Fruit fly (Drosophila melanogaster): Measurements from ENCODE around the gene Dci.
A peak's percentile ranks its signal among the peaks of the same experiment; 100 is the strongest.

Gene Dci

dm6 chr3L:820332-820731 is 30.8 kb upstream of the Dci start:
- TF ChIP-seq CG7101 (tag; optimal IDR thresholded peaks at IDR 0.05), result peak; percentile 15
- TF ChIP-seq cnc (optimal IDR thresholded peaks at IDR 0.05), result no peak
- no peak for TF ChIP-seq ovo (GFP tag; optimal IDR thresholded peaks at IDR 0.05)
- TF ChIP-seq CG33017 (tag; optimal IDR thresholded peaks at IDR 0.05), result peak; percentile 11
- no peak for TF ChIP-seq toe (GFP tag; optimal IDR thresholded peaks at IDR 0.05)
- peak; percentile 12 for TF ChIP-seq CG5204 (GFP tag; optimal IDR thresholded peaks at IDR 0.05)
- no peak for TF ChIP-seq Crg-1 (GFP tag; optimal IDR thresholded peaks at IDR 0.05)
- no peak for TF ChIP-seq Mnt (GFP tag; optimal IDR thresholded peaks at IDR 0.05)
- no peak for TF ChIP-seq CG1620 (GFP tag; optimal IDR thresholded peaks at IDR 0.05)
- no peak for TF ChIP-seq kay (GFP tag; ENCODE audit: borderline replicate concordance)
- TF ChIP-seq CG12768 (GFP tag; optimal IDR thresholded peaks at IDR 0.05), result no peak
- peak; percentile 26 for TF ChIP-seq CG7045 (GFP tag; optimal IDR thresholded peaks at IDR 0.05)
- no peak for TF ChIP-seq CG11617 (GFP tag; optimal IDR thresholded peaks at IDR 0.05)
- no peak for TF ChIP-seq pad (GFP tag; optimal IDR thresholded peaks at IDR 0.05)
- TF ChIP-seq tj (GFP tag; optimal IDR thresholded peaks at IDR 0.05), result no peak
- TF ChIP-seq Clk (GFP tag; optimal IDR thresholded peaks at IDR 0.05), result no peak
- no peak for TF ChIP-seq cic (GFP tag; optimal IDR thresholded peaks at IDR 0.05)
- peak; percentile 41 for TF ChIP-seq bab1 (GFP tag; optimal IDR thresholded peaks at IDR 0.05)
- no peak for TF ChIP-seq Hr96 (GFP tag; optimal IDR thresholded peaks at IDR 0.05)
- TF ChIP-seq CG14711 (tag; optimal IDR thresholded peaks at IDR 0.05), result peak; percentile 45

dm6 chr3L:820975-821598 is 30.1 kb upstream of the Dci start:
- no peak for TF ChIP-seq CG14711 (tag; optimal IDR thresholded peaks at IDR 0.05)
- TF ChIP-seq CG7101 (tag; optimal IDR thresholded peaks at IDR 0.05), result no peak
- TF ChIP-seq bab1 (GFP tag; optimal IDR thresholded peaks at IDR 0.05), result no peak
- no peak for TF ChIP-seq CG7045 (GFP tag; optimal IDR thresholded peaks at IDR 0.05)
- no peak for TF ChIP-seq pad (GFP tag; optimal IDR thresholded peaks at IDR 0.05)
- TF ChIP-seq CG11617 (GFP tag; optimal IDR thresholded peaks at IDR 0.05), result no peak
- TF ChIP-seq CG1620 (GFP tag; optimal IDR thresholded peaks at IDR 0.05), result no peak
- TF ChIP-seq toe (GFP tag; optimal IDR thresholded peaks at IDR 0.05), result no peak
- TF ChIP-seq ovo (GFP tag; optimal IDR thresholded peaks at IDR 0.05), result no peak
- TF ChIP-seq Crg-1 (GFP tag; optimal IDR thresholded peaks at IDR 0.05), result no peak
- no peak for TF ChIP-seq Clk (GFP tag; optimal IDR thresholded peaks at IDR 0.05)
- TF ChIP-seq kay (GFP tag; ENCODE audit: borderline replicate concordance), result no peak
- no peak for TF ChIP-seq CG5204 (GFP tag; optimal IDR thresholded peaks at IDR 0.05)
- no peak for TF ChIP-seq CG33017 (tag; optimal IDR thresholded peaks at IDR 0.05)

dm6 chr3L:821951-822350 is 29.2 kb upstream of the Dci start:
- TF ChIP-seq kay (GFP tag; ENCODE audit: borderline replicate concordance) (no peak), bab1 (GFP tag; optimal IDR thresholded peaks at IDR 0.05) (peak; percentile 3), CG33017 (tag; optimal IDR thresholded peaks at IDR 0.05) (no peak)

dm6 chr3L:822619-823018 is 28.5 kb upstream of the Dci start:
- TF ChIP-seq CG12768 (GFP tag; optimal IDR thresholded peaks at IDR 0.05) (no peak), CG7045 (GFP tag; optimal IDR thresholded peaks at IDR 0.05) (no peak), CG5204 (GFP tag; optimal IDR thresholded peaks at IDR 0.05) (no peak), CG7101 (tag; optimal IDR thresholded peaks at IDR 0.05) (no peak), cic (GFP tag; optimal IDR thresholded peaks at IDR 0.05) (no peak)

dm6 chr3L:823597-823996 is 27.5 kb upstream of the Dci start:
- no peak for TF ChIP-seq CG14711 (tag; optimal IDR thresholded peaks at IDR 0.05)
- peak; percentile 79 for TF ChIP-seq tj (GFP tag; optimal IDR thresholded peaks at IDR 0.05)

- TF ChIP-seq CG7101 (tag; optimal IDR thresholded peaks at IDR 0.05) (no peak), CG5204 (GFP tag; optimal IDR thresholded peaks at IDR 0.05) (no peak), tj (GFP tag; optimal IDR thresholded peaks at IDR 0.05) (peak; percentile 78), toe (GFP tag; optimal IDR thresholded peaks at IDR 0.05) (no peak)
These were observed 26.7 kb upstream of the Dci start for dm6 chr3L:824444-824843.

- no peak for TF ChIP-seq CG33017 (tag; optimal IDR thresholded peaks at IDR 0.05)
- TF ChIP-seq toe (GFP tag; optimal IDR thresholded peaks at IDR 0.05), result peak; percentile 55
- TF ChIP-seq bab1 (GFP tag; optimal IDR thresholded peaks at IDR 0.05), result peak; percentile 61
- no peak for TF ChIP-seq CG5204 (GFP tag; optimal IDR thresholded peaks at IDR 0.05)
- TF ChIP-seq CG7045 (GFP tag; optimal IDR thresholded peaks at IDR 0.05), result peak; percentile 4
- TF ChIP-seq Mnt (GFP tag; optimal IDR thresholded peaks at IDR 0.05), result peak; percentile 81
- TF ChIP-seq CG12768 (GFP tag; optimal IDR thresholded peaks at IDR 0.05), result peak; percentile 12
- peak; percentile 50 for TF ChIP-seq CG7101 (tag; optimal IDR thresholded peaks at IDR 0.05)
- no peak for TF ChIP-seq CG14711 (tag; optimal IDR thresholded peaks at IDR 0.05)
- TF ChIP-seq tj (GFP tag; optimal IDR thresholded peaks at IDR 0.05), result peak; percentile 52
- no peak for TF ChIP-seq CG11617 (GFP tag; optimal IDR thresholded peaks at IDR 0.05)
These were observed 18.0 kb upstream of the Dci start, which contains the start of gene Sf3b3 for dm6 chr3L:832897-833857. TSS of gene Sf3b3 (minus strand) at chr3L:833385.

All from whole organism, adult.